Fruit fly (Drosophila melanogaster): ENCODE results near the gene CG8813.
A peak's percentile ranks its signal among the peaks of the same experiment; 100 is the strongest.

Gene CG8813

DNA sequence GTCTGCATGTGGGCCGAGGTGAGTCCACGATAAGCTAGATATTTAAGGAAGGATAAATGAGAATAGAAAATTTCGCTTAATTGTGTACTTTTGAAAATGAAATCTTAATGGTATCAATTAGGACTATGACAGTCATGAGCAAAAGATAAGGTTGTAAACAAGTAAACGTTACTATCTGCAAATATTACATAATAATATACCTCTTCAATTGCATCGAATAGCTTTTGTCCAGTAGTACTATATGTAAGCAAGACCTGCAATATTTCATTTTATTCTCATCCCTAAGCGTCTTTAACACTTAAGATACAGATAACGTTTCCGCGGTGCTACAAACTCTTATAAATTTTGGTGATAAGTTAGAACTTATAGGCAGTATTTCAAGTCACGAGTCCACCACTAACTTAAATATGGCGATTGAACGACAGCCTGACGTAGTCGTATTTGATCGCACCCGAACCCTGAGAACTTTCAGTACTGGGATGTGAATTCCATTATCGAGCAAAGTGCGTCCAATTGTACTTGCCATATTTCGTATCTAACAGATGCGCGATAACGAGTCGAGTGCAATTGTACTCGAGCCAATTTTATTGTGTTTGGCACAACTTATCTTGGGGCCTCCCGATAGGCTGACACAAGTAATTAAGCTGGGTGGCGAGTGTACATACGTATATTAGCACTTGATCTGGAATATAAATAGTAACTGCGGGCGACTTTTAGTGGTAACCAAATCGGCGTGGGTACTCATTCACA is 3.7 kb upstream of the CG8813 start:
- TF ChIP-seq CG8119 (GFP tag; IDR thresholded peaks at IDR 0.05) (no peak), Sox14 (GFP tag; optimal IDR thresholded peaks at IDR 0.05) (no peak), CG7368 (GFP tag; optimal IDR thresholded peaks at IDR 0.05) (no peak), CG6276 (GFP tag; optimal IDR thresholded peaks at IDR 0.05) (no peak), vri (GFP tag; optimal IDR thresholded peaks at IDR 0.05) (peak; percentile 70), Eip78C (GFP tag) (peak; percentile 42)

DNA sequence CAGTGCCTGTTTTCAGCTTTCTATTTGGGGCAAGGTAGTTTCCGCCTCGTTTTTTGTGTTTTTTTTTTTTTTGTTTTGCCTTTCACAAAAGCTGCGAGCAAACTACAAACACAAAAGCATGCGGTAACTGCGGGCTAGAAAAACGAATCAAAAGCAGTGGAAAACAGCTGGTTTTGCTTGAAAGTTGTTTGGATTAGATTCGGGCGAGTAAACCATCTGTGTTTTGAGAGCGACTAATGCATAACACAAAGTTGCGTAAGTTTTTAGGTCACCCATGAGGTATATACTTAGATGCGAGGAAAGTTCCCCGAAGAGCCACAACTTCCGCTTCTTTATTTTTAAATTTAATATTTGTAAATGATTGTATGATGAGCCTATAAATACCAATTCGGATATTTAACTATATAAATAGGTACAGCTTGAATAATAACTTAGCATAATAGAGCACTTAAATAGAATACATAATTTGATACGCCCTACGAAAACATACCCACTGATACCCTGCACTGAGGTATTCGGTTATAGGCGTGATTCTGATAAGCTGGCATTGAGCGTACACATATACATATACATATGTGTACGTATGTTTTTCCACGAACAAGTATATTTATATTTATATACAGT is 3.0 kb downstream of the CG8813 start:
- TF ChIP-seq CG6276 (GFP tag; optimal IDR thresholded peaks at IDR 0.05), result peak; percentile 19
- no peak for TF ChIP-seq Lpt (GFP tag; optimal IDR thresholded peaks at IDR 0.05)
- peak; percentile 4; the same call in 1 of the 3 replicates for TF ChIP-seq eg (GFP tag; IDR thresholded peaks at IDR 0.05)
- peak; percentile 33; the same call in 1 of the 3 replicates for TF ChIP-seq CG8119 (GFP tag; IDR thresholded peaks at IDR 0.05)
- no peak for TF ChIP-seq CG6163 (GFP tag; IDR thresholded peaks at IDR 0.05)
- no peak for TF ChIP-seq achi (GFP tag; optimal IDR thresholded peaks at IDR 0.05)
- TF ChIP-seq Ets21C (GFP tag; optimal IDR thresholded peaks at IDR 0.05), result no peak
- no peak for TF ChIP-seq CG8319 (GFP tag; optimal IDR thresholded peaks at IDR 0.05)
- TF ChIP-seq CG11762 (GFP tag; optimal IDR thresholded peaks at IDR 0.05; ENCODE audit: insufficient read depth), result no peak
- no peak for TF ChIP-seq dac (GFP tag; optimal IDR thresholded peaks at IDR 0.05)
- no peak for TF ChIP-seq ss (GFP tag; optimal IDR thresholded peaks at IDR 0.05)
- TF ChIP-seq fd85E (GFP tag; optimal IDR thresholded peaks at IDR 0.05), result no peak
- TF ChIP-seq fkh (GFP tag; optimal IDR thresholded peaks at IDR 0.05), result peak; percentile 36
- TF ChIP-seq svp (GFP tag), result peak; percentile 27

DNA sequence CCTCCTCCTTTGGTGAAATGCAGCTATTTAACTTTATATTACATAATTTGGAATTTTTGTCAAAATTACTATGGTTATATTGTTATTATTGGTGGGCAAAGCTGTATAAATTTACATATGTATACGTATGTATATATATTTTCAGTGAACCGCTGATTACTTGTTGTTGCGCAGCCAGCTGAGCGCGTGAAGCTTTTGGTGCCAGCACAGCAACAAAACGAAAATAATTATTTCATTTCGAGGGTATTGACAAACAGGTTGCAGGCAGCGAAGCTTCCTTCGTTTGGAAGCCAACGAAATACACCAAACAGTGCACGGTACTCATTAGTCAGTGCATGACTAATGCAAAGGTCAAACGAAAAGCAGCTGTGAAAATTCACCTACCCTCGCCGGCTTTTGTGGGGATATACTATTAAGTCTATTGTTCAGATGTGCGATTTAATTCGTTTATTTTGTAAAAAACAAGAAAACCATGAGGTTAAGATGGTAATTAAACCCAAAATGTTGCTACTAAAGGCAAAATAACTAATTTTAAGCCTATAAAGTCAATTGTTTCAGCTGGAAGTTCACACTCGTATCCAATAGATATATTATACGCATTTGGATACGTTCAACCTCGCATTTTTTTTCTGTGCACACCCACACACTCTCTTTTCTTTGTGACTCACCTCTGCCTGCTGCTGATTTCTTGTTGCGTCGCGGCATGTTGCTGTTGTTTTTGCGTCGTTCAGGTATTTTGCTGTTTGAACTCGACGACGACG is 3.7 kb downstream of the CG8813 start:
- no peak for TF ChIP-seq CG4318 (GFP tag; optimal IDR thresholded peaks at IDR 0.05)
- no peak for TF ChIP-seq dsx (GFP tag; optimal IDR thresholded peaks at IDR 0.05; ENCODE audit: poor library complexity, severe bottlenecking)
- peak; percentile 8 for TF ChIP-seq cyc (GFP tag; optimal IDR thresholded peaks at IDR 0.05)
- TF ChIP-seq Ets96B (tag; optimal IDR thresholded peaks at IDR 0.05), result peak; percentile 16
- TF ChIP-seq achi (GFP tag; optimal IDR thresholded peaks at IDR 0.05), result peak; percentile 42
- no peak for TF ChIP-seq Hr38 (GFP tag; optimal IDR thresholded peaks at IDR 0.05)
- peak; percentile 38 for TF ChIP-seq CG10669 (GFP tag; optimal IDR thresholded peaks at IDR 0.05)
- TF ChIP-seq CG7368 (GFP tag; optimal IDR thresholded peaks at IDR 0.05), result peak; percentile 33
- peak; percentile 89 for TF ChIP-seq Eip78C (GFP tag)
- TF ChIP-seq CG11902 (GFP tag; optimal IDR thresholded peaks at IDR 0.05), result no peak
- no peak for TF ChIP-seq Sox15 (GFP tag; optimal IDR thresholded peaks at IDR 0.05)
- peak; percentile 12 for TF ChIP-seq CG6276 (GFP tag; optimal IDR thresholded peaks at IDR 0.05)
- no peak; the same call in 2 of the 3 replicates for TF ChIP-seq CG6163 (GFP tag; IDR thresholded peaks at IDR 0.05)
- peak; percentile 47 for TF ChIP-seq CG11294 (GFP tag; IDR thresholded peaks at IDR 0.05)
- peak; percentile 61 for TF ChIP-seq lz (GFP tag; optimal IDR thresholded peaks at IDR 0.05)
- peak; percentile 84 for TF ChIP-seq svp (GFP tag)
- peak; percentile 37 for TF ChIP-seq spab (GFP tag; optimal IDR thresholded peaks at IDR 0.05)
- TF ChIP-seq Hr4 (GFP tag; optimal IDR thresholded peaks at IDR 0.05), result peak; percentile 69
- TF ChIP-seq CG6854 (GFP tag; optimal IDR thresholded peaks at IDR 0.05), result no peak
- TF ChIP-seq CG8632 (GFP tag; optimal IDR thresholded peaks at IDR 0.05), result peak; percentile 1
- peak; percentile 8 for TF ChIP-seq dac (GFP tag; optimal IDR thresholded peaks at IDR 0.05)
- TF ChIP-seq CG15336 (GFP tag; IDR thresholded peaks at IDR 0.05), result peak; percentile 55
- no peak for TF ChIP-seq CG16779 (tag; optimal IDR thresholded peaks at IDR 0.05)
- peak; percentile 57 for TF ChIP-seq topi (GFP tag; optimal IDR thresholded peaks at IDR 0.05)
- peak; percentile 44 for TF ChIP-seq CG32006 (GFP tag; optimal IDR thresholded peaks at IDR 0.05)
- TF ChIP-seq OdsH (GFP tag; optimal IDR thresholded peaks at IDR 0.05), result peak; percentile 63
- TF ChIP-seq CG9139 (GFP tag; optimal IDR thresholded peaks at IDR 0.05), result no peak
- peak; percentile 50 for TF ChIP-seq CG3919 (GFP tag; optimal IDR thresholded peaks at IDR 0.05)
- no peak for TF ChIP-seq CG1621 (tag; optimal IDR thresholded peaks at IDR 0.05)
- TF ChIP-seq Lpt (GFP tag; optimal IDR thresholded peaks at IDR 0.05), result no peak
- peak; percentile 59 for TF ChIP-seq vri (GFP tag; optimal IDR thresholded peaks at IDR 0.05)
- TF ChIP-seq Hr39 (GFP tag; optimal IDR thresholded peaks at IDR 0.05), result peak; percentile 50
- peak; percentile 37 for TF ChIP-seq CG11762 (GFP tag; optimal IDR thresholded peaks at IDR 0.05; ENCODE audit: insufficient read depth)
- TF ChIP-seq esn (GFP tag; optimal IDR thresholded peaks at IDR 0.05), result peak; percentile 67
- no peak for TF ChIP-seq CG8319 (GFP tag; optimal IDR thresholded peaks at IDR 0.05)

Measured in whole organism, prepupa.